Fruit fly (Drosophila melanogaster) ovary, adult (tissue): ENCODE results near the gene 5-HT2A.

Experiments
- CG17801 ChIP-seq: fragments of 200-800 bp; optimal IDR thresholded peaks from 2 replicates; lab custom pipeline; 2019; ENCODE audit warnings: missing biosample characterization, mild to moderate bottlenecking, missing genetic modification characterization, moderate library complexity; ENCODE audit not compliant: partially characterized antibody

5-HT2A gene

DNA sequence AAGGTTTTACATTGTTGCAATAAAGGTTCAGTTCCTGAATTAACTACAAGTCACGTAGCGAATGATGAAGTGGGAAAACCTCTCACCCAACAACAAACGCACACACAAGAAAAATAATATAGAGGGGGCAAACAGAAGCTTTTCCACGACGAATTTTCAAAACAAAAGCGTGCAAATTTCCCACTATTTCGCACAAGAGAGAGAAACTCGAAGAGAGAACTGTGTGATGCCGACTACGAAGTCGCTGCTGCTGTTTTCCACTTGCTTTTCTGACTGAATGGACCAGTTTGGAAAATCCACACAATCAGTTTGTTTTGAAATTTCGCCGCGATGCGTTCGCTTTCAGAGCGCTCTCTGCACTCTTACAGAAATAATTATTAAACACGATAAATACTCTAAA, at the start of gene 5-HT2A:
5-HT2A (plus strand) TSS at position 301 of the 400 bp plus-strand sequence.
- no peak for TF ChIP-seq CG17801 (GFP tag; lab: Kevin White, UChicago)

DNA sequence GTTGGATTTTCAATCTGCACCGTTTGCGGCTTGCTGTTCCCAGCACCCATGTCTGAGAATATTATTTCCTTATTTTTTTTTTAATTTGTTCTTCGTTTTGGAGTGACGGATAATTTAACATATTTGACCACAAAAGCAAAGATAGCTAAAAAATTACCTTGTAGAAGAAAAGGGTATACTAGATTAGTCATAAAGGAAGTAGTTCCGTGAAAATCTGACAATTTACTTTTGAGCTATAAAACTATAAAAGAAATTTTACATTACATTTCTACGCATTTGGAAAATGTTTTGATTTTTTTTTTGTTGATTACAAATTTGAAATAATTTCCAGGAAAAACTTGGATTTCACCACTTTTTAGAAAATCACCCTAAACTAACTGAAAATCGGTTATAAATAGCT, 34.1 kb upstream of the 5-HT2A start, which contains the start of gene CG32945:
CG32945 (minus strand) TSS at position 101 of the 400 bp plus-strand sequence.
- TF ChIP-seq CG17801 (GFP tag; lab: Kevin White, UChicago) = no peak

DNA sequence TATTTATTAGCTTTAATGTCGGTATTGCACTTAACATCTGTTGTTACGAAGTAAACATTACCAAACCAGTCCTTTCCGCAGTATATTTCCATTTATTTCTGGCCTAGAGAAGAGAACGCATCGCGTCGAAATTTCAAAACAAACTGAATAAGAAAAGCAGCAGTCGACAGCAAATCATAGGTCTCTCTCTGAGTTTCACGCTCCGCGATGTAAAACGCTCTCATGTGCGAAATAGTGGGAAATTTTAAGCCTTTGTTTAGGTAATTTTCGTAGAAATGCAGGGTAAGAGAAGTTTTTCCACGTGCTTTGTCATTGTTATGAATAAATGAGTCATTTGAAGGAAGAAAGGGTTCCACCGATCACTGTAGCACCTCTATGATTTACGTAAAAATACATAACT, 13.0 kb upstream of the 5-HT2A start:
- TF ChIP-seq CG17801 (GFP tag; lab: Kevin White, UChicago) = no peak

DNA sequence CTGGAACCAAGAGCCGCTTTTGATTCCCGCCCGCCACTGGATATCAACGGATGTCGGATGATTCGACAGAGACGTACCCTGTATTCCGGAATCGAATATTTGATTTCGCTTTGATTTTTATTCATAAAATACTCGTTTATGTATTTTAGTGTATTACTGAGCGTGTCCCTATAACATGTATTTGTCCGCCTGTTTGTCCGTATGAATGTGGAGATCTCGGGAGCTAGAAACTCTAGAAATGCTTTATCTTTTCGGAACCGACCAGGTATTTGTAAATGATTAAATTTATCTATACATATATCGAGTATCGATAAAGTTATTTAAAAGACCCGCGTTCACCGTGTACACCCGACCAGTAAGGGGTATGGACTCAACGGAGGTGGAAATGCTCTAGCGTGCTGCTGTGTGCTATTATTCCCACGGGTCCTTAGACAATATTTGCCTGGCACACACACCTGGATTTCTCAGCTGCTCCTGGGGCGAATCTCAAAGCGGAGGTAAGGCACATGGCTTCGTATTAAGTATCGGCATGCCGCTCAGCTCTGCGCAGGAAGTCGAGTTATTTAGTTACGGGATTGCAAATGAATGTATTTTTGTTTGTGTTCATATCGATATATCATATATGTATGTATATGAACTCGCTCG, 10.7 kb upstream of the 5-HT2A start:
- no peak for TF ChIP-seq CG17801 (GFP tag; lab: Kevin White, UChicago)

DNA sequence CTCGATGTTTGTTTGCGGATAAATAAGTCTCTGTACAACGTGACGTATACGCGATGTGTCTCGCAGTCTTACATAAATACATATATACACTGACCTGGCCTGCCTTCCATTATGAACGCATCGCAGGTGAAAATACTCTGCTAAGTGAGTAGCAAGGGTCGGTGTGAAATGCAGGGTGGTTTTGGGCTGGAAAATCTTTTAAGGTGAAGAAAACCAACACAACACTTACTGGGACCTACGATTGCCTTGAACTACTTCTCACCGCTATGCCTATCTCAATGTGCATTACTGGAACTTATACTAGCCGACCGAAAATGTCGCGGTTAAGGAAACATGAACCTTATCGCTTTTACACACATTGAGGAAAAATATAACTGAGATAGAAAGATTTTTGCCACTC, 3.5 kb downstream of the 5-HT2A start:
- TF ChIP-seq CG17801 (GFP tag; lab: Kevin White, UChicago) = no peak

DNA sequence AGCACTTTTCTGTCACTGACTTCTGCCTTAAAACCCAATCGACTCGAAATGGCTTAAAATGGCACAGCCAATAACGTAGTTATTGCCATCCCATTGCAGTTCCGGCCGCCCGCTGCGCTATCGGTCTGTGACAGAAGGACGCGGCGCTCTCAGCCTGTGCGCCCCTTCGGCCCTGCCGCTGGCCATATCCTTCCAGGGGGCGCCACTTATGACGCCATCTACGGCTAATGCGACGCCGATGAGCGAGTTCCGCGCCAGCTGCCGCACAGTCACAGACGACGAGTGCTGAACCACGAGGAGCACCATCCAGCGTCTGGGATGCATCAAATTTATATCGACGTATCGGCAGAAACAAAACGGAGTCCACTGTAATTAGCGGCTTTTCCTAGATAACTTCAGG, 20.0 kb downstream of the 5-HT2A start:
- no peak for TF ChIP-seq CG17801 (GFP tag; lab: Kevin White, UChicago)

DNA sequence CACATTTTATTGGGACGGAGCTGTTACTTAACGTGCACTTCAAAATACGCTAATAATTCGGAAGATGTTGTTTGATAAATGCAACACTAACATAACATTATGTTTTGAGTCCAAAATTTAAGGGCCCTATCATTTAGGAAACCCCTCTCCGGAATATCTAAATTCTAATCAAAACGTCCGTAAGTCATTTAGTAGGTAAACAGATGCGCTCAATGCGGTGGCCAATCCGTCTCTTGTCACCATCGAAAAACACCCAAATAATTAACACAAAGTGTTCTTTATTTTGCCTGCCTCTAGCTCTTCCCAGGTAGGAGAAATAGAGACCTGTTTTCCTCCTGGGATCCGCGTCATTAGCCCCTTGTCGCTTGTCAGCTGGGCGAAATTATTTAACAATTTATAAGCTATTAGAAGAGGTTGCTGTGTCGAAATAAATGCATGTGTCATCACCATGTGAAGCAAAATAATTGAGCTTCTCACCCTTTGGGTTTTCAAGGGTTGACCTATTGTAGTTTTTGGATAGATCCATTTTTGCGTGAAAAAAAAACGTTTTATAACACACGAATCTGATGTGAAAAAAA, 21.8 kb downstream of the 5-HT2A start:
- TF ChIP-seq CG17801 (GFP tag; lab: Kevin White, UChicago) = no peak

DNA sequence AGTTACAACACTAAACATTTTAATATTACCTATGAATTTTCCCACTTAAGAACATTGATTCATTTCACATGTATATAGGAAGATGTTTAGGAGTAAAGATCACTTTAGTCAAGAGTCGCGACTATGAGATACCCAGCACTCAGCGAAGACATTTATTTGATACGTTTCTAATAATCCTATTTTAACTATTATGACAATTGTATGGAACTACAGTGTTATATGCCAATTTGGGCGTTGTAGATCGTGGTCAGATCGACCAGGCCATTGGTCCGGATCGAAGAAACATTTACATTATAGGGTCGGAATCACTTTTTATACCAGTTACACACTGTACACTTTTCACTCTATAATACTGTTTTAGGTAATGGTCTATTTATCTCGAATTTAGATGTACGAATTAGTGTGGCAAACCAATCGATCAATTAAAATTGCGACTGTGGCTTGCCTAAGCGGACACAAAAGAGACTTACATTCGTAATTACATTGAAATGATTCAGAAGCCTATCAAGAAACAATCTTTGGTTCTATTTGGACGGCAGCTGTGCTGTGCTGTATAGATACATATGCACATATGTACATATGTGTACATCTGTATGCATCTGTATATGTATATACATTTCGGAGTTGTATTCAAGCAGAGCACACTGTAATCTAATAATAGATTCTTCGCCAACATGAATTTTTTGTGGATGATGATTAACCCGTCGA, 28.0 kb downstream of the 5-HT2A start:
- TF ChIP-seq CG17801 (GFP tag; lab: Kevin White, UChicago) = no peak

DNA sequence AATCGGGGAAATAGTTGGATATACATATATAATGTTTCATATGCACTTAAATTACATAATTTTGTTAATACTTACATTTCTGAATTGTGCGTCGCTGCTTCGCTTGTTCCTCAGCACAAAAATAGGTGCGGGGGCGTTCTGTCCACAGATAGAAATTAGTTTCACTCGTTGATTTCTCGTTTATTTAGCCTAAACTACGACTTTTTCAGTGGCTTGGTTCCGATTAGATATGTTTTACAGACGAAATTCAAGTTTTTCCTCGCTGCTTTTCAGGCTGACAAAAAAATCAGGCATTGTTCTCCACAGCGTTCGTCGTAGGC, 28.5 kb downstream of the 5-HT2A start:
- no peak for TF ChIP-seq CG17801 (GFP tag; lab: Kevin White, UChicago)

DNA sequence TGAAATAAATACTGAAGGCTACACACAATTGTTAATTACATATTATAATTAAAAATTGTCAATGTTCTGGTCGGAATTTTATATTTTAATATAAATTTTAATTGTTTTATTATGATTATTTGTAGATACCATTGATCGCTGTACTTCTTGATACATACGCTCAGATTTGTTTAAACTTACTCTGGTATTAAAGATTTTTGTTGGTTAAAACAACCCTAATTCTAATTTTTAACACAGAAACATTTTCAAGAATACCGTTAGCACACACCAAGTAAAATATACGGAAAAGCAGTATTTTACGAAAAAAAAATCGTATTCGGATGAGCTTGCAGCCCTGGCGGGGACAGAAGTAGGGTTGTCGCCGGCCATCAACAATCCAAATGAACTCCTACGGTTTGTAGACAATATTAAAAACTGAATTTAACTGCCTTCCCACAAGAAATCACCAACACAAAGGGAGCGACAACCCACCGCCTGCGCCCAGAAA, 29.0 kb downstream of the 5-HT2A start, which contains the start of the genes CG9775, MED31 and slx1:
CG9775 (minus strand) TSS at position 223 of the 487 bp plus-strand sequence.
MED31 (plus strand) TSS at position 348 of the 487 bp plus-strand sequence.
slx1 (plus strand) TSS at position 348 of the 487 bp plus-strand sequence.
- TF ChIP-seq CG17801 (GFP tag; lab: Kevin White, UChicago) = peak; percentile 49

DNA sequence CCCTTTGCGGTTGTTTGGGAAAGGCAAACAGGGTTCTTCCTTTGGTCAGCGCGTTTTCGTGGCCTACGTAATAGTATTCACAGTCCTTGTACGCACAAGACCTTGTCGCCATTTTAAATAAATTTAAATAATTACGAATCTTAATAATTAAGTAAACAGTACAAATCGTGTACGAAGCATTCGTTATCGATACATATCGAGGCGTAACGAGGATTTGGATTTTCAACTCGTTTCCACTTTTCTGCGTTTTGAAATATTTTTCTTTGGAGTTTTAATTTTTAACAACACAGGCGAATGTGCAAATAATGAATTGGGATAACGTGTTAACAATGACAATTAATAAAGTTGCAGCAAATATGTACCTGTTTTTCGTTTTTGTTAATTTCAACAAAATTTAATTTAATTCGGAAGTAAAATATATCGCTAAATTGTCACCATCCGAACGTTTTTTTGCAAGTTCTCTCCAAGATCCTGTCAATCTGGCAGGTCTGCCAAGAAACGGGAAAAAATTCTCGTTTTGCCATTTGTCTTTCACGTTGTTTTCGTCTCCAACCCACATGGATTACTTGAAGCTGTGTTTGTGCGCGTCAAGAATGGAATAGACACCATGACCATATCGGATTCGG, 32.9 kb downstream of the 5-HT2A start, which contains the start of the genes Dlip2 and rpk:
Dlip2 (minus strand) TSS at position 199 of the 626 bp plus-strand sequence.
rpk (plus strand) TSS at position 525 of the 626 bp plus-strand sequence.
- no peak for TF ChIP-seq CG17801 (GFP tag; lab: Kevin White, UChicago)

DNA sequence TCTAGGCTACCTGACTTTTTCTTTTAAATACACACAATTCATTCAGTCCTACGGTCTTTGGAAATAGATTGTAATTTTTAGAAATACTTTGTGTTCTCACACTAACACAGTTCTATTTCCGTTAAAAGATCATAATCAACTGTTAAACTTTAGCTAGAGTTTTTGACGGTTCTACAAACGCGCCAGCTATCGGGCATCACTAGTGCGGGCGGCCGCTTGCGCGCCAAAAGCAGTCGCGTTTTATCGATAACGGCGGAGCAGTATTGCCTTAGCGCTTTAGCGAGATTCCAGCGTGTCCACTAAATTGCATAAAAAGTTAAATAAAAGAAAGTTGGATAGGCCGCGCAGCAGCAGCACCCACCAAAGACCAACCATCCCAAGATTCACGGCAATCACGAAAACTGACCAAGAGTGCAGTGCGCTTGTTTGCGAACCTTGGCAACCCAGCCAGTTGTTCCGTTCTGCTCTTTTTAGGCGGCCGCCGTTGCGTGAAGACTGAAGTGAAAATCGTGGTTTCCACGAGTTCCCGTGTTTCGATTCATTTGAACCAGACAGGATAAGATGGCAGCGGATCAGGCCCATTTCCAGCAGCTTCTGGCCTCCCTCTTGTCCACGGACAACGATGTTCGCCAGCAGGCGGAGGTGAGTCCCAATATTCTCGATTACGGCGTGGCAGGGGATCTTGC, 36.6 kb downstream of the 5-HT2A start, which contains the start of gene Karybeta3:
Karybeta3 (plus strand) TSS at position 51 of the 686 bp plus-strand sequence.
- peak; percentile 71 for TF ChIP-seq CG17801 (GFP tag; lab: Kevin White, UChicago)

DNA sequence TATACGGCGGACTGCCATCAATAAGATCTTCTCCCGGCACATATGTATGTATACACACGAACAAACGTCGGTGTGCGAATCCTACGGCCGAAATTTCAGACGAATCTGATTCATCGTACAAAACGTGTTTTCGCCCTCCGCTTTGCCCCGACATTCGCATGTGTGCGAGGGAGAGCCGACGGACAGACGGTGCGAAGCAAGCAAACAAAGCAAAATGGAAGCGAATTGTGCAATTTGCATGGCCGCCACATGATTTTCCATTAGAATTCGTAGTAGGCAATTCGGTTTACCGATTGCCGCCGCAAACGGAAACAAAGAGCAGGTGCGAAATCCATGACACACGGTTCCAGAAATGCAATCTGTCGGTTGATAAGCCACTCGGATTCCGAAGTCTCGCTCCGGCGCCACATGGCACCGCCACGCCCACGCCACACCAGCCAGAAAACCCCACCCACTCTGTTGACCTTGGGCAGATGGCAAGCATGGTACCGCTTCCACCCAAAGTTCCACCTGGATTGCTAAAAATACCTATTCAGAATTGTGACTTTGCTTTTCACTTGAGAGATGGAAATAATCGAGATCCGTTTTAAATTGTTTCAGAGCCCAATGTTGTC, 37.3 kb downstream of the 5-HT2A start:
- TF ChIP-seq CG17801 (GFP tag; lab: Kevin White, UChicago) = no peak
